Worm (Caenorhabditis elegans) whole organism, mixed stage, embryonic: ENCODE measurements around the gene C36A4.10.

ENCODE experiments used
- elt-1 ChIP-seq: sonication (generic microtip); optimal IDR thresholded peaks from 2 replicates; lab custom pipeline; 2017; ENCODE audit warnings: missing genetic modification characterization, mild to moderate bottlenecking, missing compliant biosample characterization, antibody characterized with exemption, moderate library complexity, borderline replicate concordance; ENCODE audit not compliant: insufficient read depth
- mep-1 ChIP-seq: fragments of 150-350 bp; optimal IDR thresholded peaks from 2 replicates; lab custom pipeline; 2017; ENCODE audit warnings: missing biosample characterization, missing genetic modification reagents, missing genetic modification characterization, inconsistent platforms
- nhr-12 ChIP-seq: fragments of 150-350 bp; optimal IDR thresholded peaks from 2 replicates; lab custom pipeline; 2014; ENCODE audit warnings: missing biosample characterization, missing genetic modification characterization
- nhr-28 ChIP-seq: fragments of 150-350 bp; optimal IDR thresholded peaks from 2 replicates; lab custom pipeline; 2014; ENCODE audit warnings: missing biosample characterization, missing genetic modification characterization
- sem-2 ChIP-seq: fragments of 200-800 bp; sonication (Bioruptor generic); optimal IDR thresholded peaks from 2 replicates; lab custom pipeline; 2018; ENCODE audit warnings: mild to moderate bottlenecking, missing genetic modification characterization, missing compliant biosample characterization

- no peak for TF ChIP-seq mep-1 (tag; lab: Kevin White, UChicago)
- TF ChIP-seq sem-2 = no peak
- TF ChIP-seq nhr-28 (tag; lab: Kevin White, UChicago) = no peak
- TF ChIP-seq nhr-12 (tag; lab: Kevin White, UChicago) = no peak
- TF ChIP-seq elt-1 = no peak
Measured at ce11 chrIII:3809008-3809407, 22.3 kb downstream of the C36A4.10 start, which contains the start of gene toh-1.
